Fruit fly (Drosophila melanogaster): ENCODE measurements around the gene Chd1.

Gene Chd1

dm6 chr2L:2941353-2941752, 46.2 kb downstream of the Chd1 start:
- no peak for TF ChIP-seq pan (optimal IDR thresholded peaks at IDR 0.05)
- TF ChIP-seq EcR (GFP tag; optimal IDR thresholded peaks at IDR 0.05), result no peak
- no peak for TF ChIP-seq usp (GFP tag; optimal IDR thresholded peaks at IDR 0.05)
- TF ChIP-seq psq (optimal IDR thresholded peaks at IDR 0.05), result no peak
- no peak for TF ChIP-seq Dll (optimal IDR thresholded peaks at IDR 0.05)
- TF ChIP-seq CG8478 (optimal IDR thresholded peaks at IDR 0.05), result no peak

dm6 chr2L:2939698-2940097, 47.8 kb downstream of the Chd1 start:
- TF ChIP-seq psq (optimal IDR thresholded peaks at IDR 0.05) (no peak), usp (GFP tag; optimal IDR thresholded peaks at IDR 0.05) (no peak), CG8478 (optimal IDR thresholded peaks at IDR 0.05) (no peak), Dll (optimal IDR thresholded peaks at IDR 0.05) (no peak), pan (optimal IDR thresholded peaks at IDR 0.05) (no peak), EcR (GFP tag; optimal IDR thresholded peaks at IDR 0.05) (no peak)

- TF ChIP-seq usp (GFP tag; optimal IDR thresholded peaks at IDR 0.05) (no peak), pan (optimal IDR thresholded peaks at IDR 0.05) (no peak), Dll (optimal IDR thresholded peaks at IDR 0.05) (no peak), CG8478 (optimal IDR thresholded peaks at IDR 0.05) (no peak), EcR (GFP tag; optimal IDR thresholded peaks at IDR 0.05) (no peak), psq (optimal IDR thresholded peaks at IDR 0.05) (no peak)
Measured at dm6 chr2L:2935704-2936103, 51.8 kb downstream of the Chd1 start.

dm6 chr2L:2931555-2932131, 55.9 kb downstream of the Chd1 start:
- no peak for TF ChIP-seq CG8478 (optimal IDR thresholded peaks at IDR 0.05)
- no peak for TF ChIP-seq pan (optimal IDR thresholded peaks at IDR 0.05)
- no peak for TF ChIP-seq usp (GFP tag; optimal IDR thresholded peaks at IDR 0.05)
- TF ChIP-seq Dll (optimal IDR thresholded peaks at IDR 0.05), result no peak
- TF ChIP-seq EcR (GFP tag; optimal IDR thresholded peaks at IDR 0.05), result no peak
- TF ChIP-seq psq (optimal IDR thresholded peaks at IDR 0.05), result no peak

- no peak for TF ChIP-seq EcR (GFP tag; optimal IDR thresholded peaks at IDR 0.05)
- no peak for TF ChIP-seq Dll (optimal IDR thresholded peaks at IDR 0.05)
- no peak for TF ChIP-seq psq (optimal IDR thresholded peaks at IDR 0.05)
- TF ChIP-seq usp (GFP tag; optimal IDR thresholded peaks at IDR 0.05), result no peak
- TF ChIP-seq CG8478 (optimal IDR thresholded peaks at IDR 0.05), result no peak
- no peak for TF ChIP-seq pan (optimal IDR thresholded peaks at IDR 0.05)
Measured at dm6 chr2L:2930646-2931045, 56.9 kb downstream of the Chd1 start.

Data from whole organism.